Fruit fly (Drosophila melanogaster) whole organism, embryonic: ENCODE measurements around the gene mEFTs.

Experiments used
- C15 ChIP-seq: fragments of 200-800 bp; sonication (Bioruptor generic); IDR thresholded peaks from 3 replicates; pipeline ENCODE4 v1.3.6; 2022; ENCODE audit warnings: missing biosample characterization, missing genetic modification characterization
- CG10366 ChIP-seq: fragments of 200-800 bp; sonication (Bioruptor generic); IDR thresholded peaks from 2 replicates; pipeline ENCODE4 v1.3.6; 2022; ENCODE audit warnings: missing biosample characterization, missing genetic modification characterization
- CG11085 ChIP-seq: fragments of 200-800 bp; sonication (Bioruptor generic); IDR thresholded peaks from 2 replicates; pipeline ENCODE4 v1.3.6; 2022; ENCODE audit warnings: missing biosample characterization, missing genetic modification characterization
- CG11504 ChIP-seq: fragments of 200-800 bp; sonication (Bioruptor generic); optimal IDR thresholded peaks from 3 replicates; lab custom pipeline; 2019; ENCODE audit warnings: missing biosample characterization, mild to moderate bottlenecking, missing genetic modification characterization, moderate library complexity
- CG1233 ChIP-seq: fragments of 200-800 bp; sonication (Bioruptor generic); optimal IDR thresholded peaks from 4 replicates; lab custom pipeline; 2018; ENCODE audit warnings: missing biosample characterization, mild to moderate bottlenecking, missing genetic modification characterization
- CG12659 ChIP-seq: fragments of 200-800 bp; sonication (Bioruptor generic); optimal IDR thresholded peaks from 3 replicates; lab custom pipeline; 2017; ENCODE audit warnings: mild to moderate bottlenecking, missing biosample characterization, missing genetic modification reagents, missing genetic modification characterization
- CG12942 ChIP-seq: fragments of 200-800 bp; sonication (Bioruptor generic); optimal IDR thresholded peaks from 3 replicates; lab custom pipeline; 2016; ENCODE audit warnings: missing biosample characterization, missing genetic modification characterization
- CG1529 ChIP-seq: fragments of 200-800 bp; sonication (Bioruptor generic); optimal IDR thresholded peaks from 3 replicates; lab custom pipeline; 2018; ENCODE audit warnings: missing biosample characterization, missing genetic modification characterization
- CG16863 ChIP-seq: fragments of 200-800 bp; sonication (Bioruptor generic); optimal IDR thresholded peaks from 3 replicates; lab custom pipeline; 2016; ENCODE audit warnings: missing biosample characterization, missing genetic modification characterization
- CG2712 ChIP-seq: fragments of 200-800 bp; optimal IDR thresholded peaks from 3 replicates; lab custom pipeline; 2019; ENCODE audit warnings: missing biosample characterization, mild to moderate bottlenecking, missing genetic modification characterization, moderate library complexity
- CG2875 ChIP-seq: fragments of 200-800 bp; sonication (Bioruptor generic); optimal IDR thresholded peaks from 2 replicates; lab custom pipeline; 2017; ENCODE audit warnings: missing biosample characterization, mild to moderate bottlenecking, missing genetic modification characterization, missing genetic modification reagents
- CG31441 ChIP-seq: fragments of 200-800 bp; sonication (Bioruptor generic); IDR thresholded peaks from 2 replicates; pipeline ENCODE4 v1.3.6; 2022; ENCODE audit warnings: missing biosample characterization, missing genetic modification characterization
- CG33213 ChIP-seq: fragments of 200-800 bp; sonication (Bioruptor generic); optimal IDR thresholded peaks from 3 replicates; lab custom pipeline; 2016; ENCODE audit warnings: missing biosample characterization, missing genetic modification characterization
- CG42726 ChIP-seq: fragments of 200-800 bp; sonication (Bioruptor generic); IDR thresholded peaks from 2 replicates; pipeline ENCODE4 v1.3.6; 2022; ENCODE audit warnings: missing biosample characterization, missing genetic modification characterization; ENCODE audit not compliant: partially characterized antibody
- CG43689 ChIP-seq: fragments of 200-800 bp; sonication (Bioruptor generic); IDR thresholded peaks from 2 replicates; pipeline ENCODE4 v1.3.6; 2022; ENCODE audit warnings: missing biosample characterization, missing genetic modification characterization
- CG6765 ChIP-seq: fragments of 200-800 bp; sonication (Bioruptor generic); optimal IDR thresholded peaks from 3 replicates; lab custom pipeline; 2017; ENCODE audit warnings: missing biosample characterization, mild to moderate bottlenecking, missing genetic modification characterization
- CG9797 ChIP-seq: fragments of 200-800 bp; sonication (Bioruptor generic); optimal IDR thresholded peaks from 3 replicates; lab custom pipeline; 2018; ENCODE audit warnings: missing biosample characterization, mild to moderate bottlenecking, missing genetic modification characterization
- E2f1 ChIP-seq: fragments of 200-800 bp; sonication (Bioruptor generic); IDR thresholded peaks from 2 replicates; pipeline ENCODE4 v1.3.6; 2022; ENCODE audit warnings: missing biosample characterization, missing genetic modification characterization
- Gsc ChIP-seq: fragments of 200-800 bp; sonication (Bioruptor generic); IDR thresholded peaks from 2 replicates; pipeline ENCODE4 v1.3.6; 2022; ENCODE audit warnings: missing biosample characterization, missing genetic modification characterization
- Hr78 ChIP-seq, 2 experiments: fragments of 200-800 bp in 1 of 2; fragments of >200 bp in 1 of 2; sonication (Bioruptor generic) in 1 of 2; optimal IDR thresholded peaks; 2 replicates each; lab custom pipeline; 2017 to 2019; ENCODE audit warnings: missing biosample characterization in 2 of 2, missing genetic modification characterization in 2 of 2, mild to moderate bottlenecking in 1 of 2, moderate library complexity in 1 of 2
- Meics ChIP-seq: fragments of 200-800 bp; sonication (Bioruptor generic); optimal IDR thresholded peaks from 2 replicates; lab custom pipeline; 2017; ENCODE audit warnings: missing biosample characterization, mild to moderate bottlenecking, missing genetic modification characterization
- Oaz ChIP-seq: fragments of 200-800 bp; sonication (Bioruptor generic); IDR thresholded peaks from 2 replicates; pipeline ENCODE4 v1.3.6; 2022; ENCODE audit warnings: missing biosample characterization, missing genetic modification characterization
- Oli ChIP-seq: fragments of 200-800 bp; sonication (Bioruptor generic); optimal IDR thresholded peaks from 2 replicates; lab custom pipeline; 2018; ENCODE audit warnings: missing biosample characterization, mild to moderate bottlenecking, missing genetic modification characterization, moderate library complexity
- Optix ChIP-seq: fragments of 200-800 bp; sonication (Bioruptor generic); IDR thresholded peaks from 3 replicates; pipeline ENCODE4 v1.3.6; 2022; ENCODE audit warnings: missing biosample characterization, missing genetic modification characterization
- PHDP ChIP-seq: fragments of 200-800 bp; sonication (Bioruptor generic); optimal IDR thresholded peaks from 3 replicates; lab custom pipeline; 2018; ENCODE audit warnings: missing biosample characterization, mild to moderate bottlenecking, missing genetic modification characterization, moderate library complexity
- Ptx1 ChIP-seq: fragments of 200-800 bp; sonication (Bioruptor generic); IDR thresholded peaks from 2 replicates; pipeline ENCODE4 v1.3.6; 2022; ENCODE audit warnings: missing biosample characterization, missing genetic modification characterization
- Side ChIP-seq: fragments of 200-800 bp; sonication (Bioruptor generic); optimal IDR thresholded peaks from 2 replicates; lab custom pipeline; 2016; ENCODE audit warnings: missing biosample characterization, missing genetic modification characterization
- Six4 ChIP-seq: fragments of 200-800 bp; sonication (Bioruptor generic); optimal IDR thresholded peaks from 2 replicates; lab custom pipeline; 2016; ENCODE audit warnings: missing biosample characterization, missing genetic modification characterization
- Sry-β ChIP-seq: fragments of 200-800 bp; sonication (Bioruptor generic); optimal IDR thresholded peaks from 2 replicates; lab custom pipeline; 2018; ENCODE audit warnings: missing biosample characterization, mild to moderate bottlenecking, missing genetic modification characterization, moderate library complexity
- ab ChIP-seq: fragments of 200-800 bp; sonication (Bioruptor generic); optimal IDR thresholded peaks from 2 replicates; lab custom pipeline; 2016; ENCODE audit warnings: missing biosample characterization, missing genetic modification characterization
- ara ChIP-seq: fragments of 200-800 bp; sonication (Bioruptor generic); IDR thresholded peaks from 2 replicates; pipeline ENCODE4 v1.3.6; 2022; ENCODE audit warnings: missing biosample characterization, missing genetic modification characterization
- cato ChIP-seq: fragments of 200-800 bp; sonication (Bioruptor generic); optimal IDR thresholded peaks from 2 replicates; lab custom pipeline; 2016; ENCODE audit warnings: missing biosample characterization, missing genetic modification characterization, borderline replicate concordance
- cg ChIP-seq: fragments of 200-800 bp; sonication (Bioruptor generic); optimal IDR thresholded peaks from 3 replicates; lab custom pipeline; 2019; ENCODE audit warnings: missing biosample characterization, mild to moderate bottlenecking, missing genetic modification characterization, moderate library complexity
- crol ChIP-seq: fragments of 200-800 bp; sonication (Bioruptor generic); IDR thresholded peaks from 2 replicates; pipeline ENCODE4 v1.3.6; 2022; ENCODE audit warnings: missing biosample characterization, missing genetic modification characterization
- crp ChIP-seq, 2 experiments: fragments of 200-800 bp; sonication (Bioruptor generic); optimal IDR thresholded peaks; 2 replicates in 1 of 2; 3 replicates in 1 of 2; lab custom pipeline; 2017; ENCODE audit warnings: missing biosample characterization in 2 of 2, missing genetic modification characterization in 2 of 2, mild to moderate bottlenecking in 1 of 2, moderate library complexity in 1 of 2
- eyg ChIP-seq: fragments of 200-800 bp; sonication (Bioruptor generic); optimal IDR thresholded peaks from 3 replicates; lab custom pipeline; 2016; ENCODE audit warnings: missing biosample characterization, missing genetic modification characterization
- fru ChIP-seq: fragments of >200 bp; optimal IDR thresholded peaks from 2 replicates; lab custom pipeline; 2017
- kay ChIP-seq: fragments of 200-800 bp; sonication (Bioruptor generic); optimal IDR thresholded peaks from 2 replicates; lab custom pipeline; 2016; ENCODE audit warnings: missing biosample characterization, missing genetic modification characterization
- ken ChIP-seq: fragments of 200-800 bp; sonication (Bioruptor generic); IDR thresholded peaks from 3 replicates; pipeline ENCODE4 v1.3.6; 2022; ENCODE audit warnings: missing biosample characterization, missing genetic modification characterization
- lov ChIP-seq, 2 experiments: fragments of 200-800 bp in 1 of 2; fragments of >200 bp in 1 of 2; sonication (Bioruptor generic) in 1 of 2; IDR thresholded peaks in 1 of 2; optimal IDR thresholded peaks in 1 of 2; 2 replicates in 1 of 2; 3 replicates in 1 of 2; pipeline versions ENCODE4 v1.3.6 to Lab custom; 2017 to 2022; ENCODE audit warnings: missing biosample characterization in 1 of 2, missing genetic modification characterization in 1 of 2
- mam ChIP-seq: fragments of 200-800 bp; sonication (Bioruptor generic); optimal IDR thresholded peaks from 3 replicates; lab custom pipeline; 2016; ENCODE audit warnings: missing biosample characterization, missing genetic modification characterization
- nerfin-1 ChIP-seq: fragments of 200-800 bp; sonication (Bioruptor generic); optimal IDR thresholded peaks from 3 replicates; lab custom pipeline; 2019; ENCODE audit warnings: missing biosample characterization, mild to moderate bottlenecking, missing genetic modification characterization, moderate library complexity
- schlank ChIP-seq: fragments of 200-800 bp; sonication (Bioruptor generic); optimal IDR thresholded peaks from 2 replicates; lab custom pipeline; 2018; ENCODE audit warnings: missing biosample characterization, mild to moderate bottlenecking, missing genetic modification characterization
- slou ChIP-seq: fragments of 200-800 bp; sonication (Bioruptor generic); optimal IDR thresholded peaks from 3 replicates; lab custom pipeline; 2016; ENCODE audit warnings: missing biosample characterization, missing genetic modification characterization
- so ChIP-seq: fragments of 200-800 bp; sonication (Bioruptor generic); IDR thresholded peaks from 3 replicates; pipeline ENCODE4 v1.3.6; 2022; ENCODE audit warnings: missing biosample characterization, missing genetic modification characterization
- sob ChIP-seq: fragments of 200-800 bp; sonication (Bioruptor generic); IDR thresholded peaks from 2 replicates; pipeline ENCODE4 v1.3.6; 2022; ENCODE audit warnings: missing biosample characterization, missing genetic modification characterization
- sqz ChIP-seq: fragments of 200-800 bp; sonication (Bioruptor generic); optimal IDR thresholded peaks from 3 replicates; lab custom pipeline; 2018; ENCODE audit warnings: missing biosample characterization, mild to moderate bottlenecking, missing genetic modification characterization
- tll ChIP-seq, 2 experiments: fragments of 200-800 bp in 1 of 2; fragments of >200 bp in 1 of 2; sonication (Bioruptor generic) in 1 of 2; optimal IDR thresholded peaks; 2 replicates each; lab custom pipeline; 2017 to 2019; ENCODE audit warnings: missing biosample characterization in 2 of 2, missing genetic modification characterization in 2 of 2, mild to moderate bottlenecking in 1 of 2, moderate library complexity in 1 of 2
- z ChIP-seq: fragments of 200-800 bp; sonication (Bioruptor generic); IDR thresholded peaks from 3 replicates; pipeline ENCODE4 v1.3.6; 2022; ENCODE audit warnings: missing biosample characterization, missing genetic modification characterization

The mEFTs gene

DNA sequence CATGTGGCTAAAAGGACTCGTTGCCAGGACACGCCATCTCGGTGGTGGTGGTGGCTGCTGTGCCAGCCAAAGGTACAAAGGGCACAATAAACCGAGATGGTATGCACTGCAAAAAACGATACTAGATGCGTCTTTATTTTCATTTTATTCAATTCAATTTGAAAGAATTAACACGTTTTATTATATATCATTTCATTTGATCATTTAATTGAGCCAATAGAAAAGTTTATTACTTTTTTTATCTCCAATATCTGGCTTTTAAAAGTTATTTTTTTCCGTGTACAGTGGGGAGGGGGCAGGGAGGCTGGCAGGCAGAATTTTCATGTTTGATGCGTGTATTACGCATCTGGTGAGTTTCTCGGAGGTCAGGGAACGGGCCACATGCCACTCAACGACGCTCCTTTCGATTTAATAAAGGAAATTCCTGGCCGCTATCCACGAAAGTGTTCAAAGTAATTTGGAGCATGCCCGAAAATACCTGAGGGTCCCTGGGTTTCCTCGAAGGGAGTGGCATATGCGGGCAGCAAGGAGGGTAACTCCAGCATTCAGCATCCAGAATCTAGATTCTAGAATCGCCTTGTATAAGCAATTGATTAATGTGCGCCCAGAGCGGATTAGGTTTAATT, 13.3 kb upstream of the mEFTs start (continued):
- TF ChIP-seq cg (no peak), CG12659 (GFP tag; lab: Kevin White, UChicago) (peak; percentile 86), CG1233 (peak; percentile 79), ab (GFP tag; lab: Kevin White, UChicago) (peak; percentile 56), nerfin-1 (tag; lab: Kevin White, UChicago) (peak; percentile 87), PHDP (tag; lab: Kevin White, UChicago) (peak; percentile 88), Sry-β (GFP tag; lab: Kevin White, UChicago) (peak; percentile 39), crol (GFP tag; lab: Robert Waterston, UW) (0 out of 2 replicates have a peak, but pooled peaks have one; percentile 33), Side (GFP tag; lab: Kevin White, UChicago) (peak; percentile 71), Oli (tag; lab: Kevin White, UChicago) (peak; percentile 88), CG12942 (peak; percentile 75), tll (GFP tag; optimal IDR thresholded peaks at IDR 0.05; lab: Kevin White, UChicago) (peak in 1 of 2 experiments; percentile 45), Ptx1 (GFP tag; lab: Robert Waterston, UW) (peak; percentile 83), eyg (GFP tag; lab: Kevin White, UChicago) (peak; percentile 20), CG6765 (GFP tag; lab: Kevin White, UChicago) (peak; percentile 84), Optix (peak; percentile 27; the same call in 1 of the 3 replicates), CG33213 (peak; percentile 61), Meics (GFP tag; lab: Kevin White, UChicago) (peak; percentile 86), CG10366 (GFP tag; lab: Robert Waterston, UW) (peak; percentile 64), Hr78 (GFP tag; optimal IDR thresholded peaks at IDR 0.05; lab: Kevin White, UChicago) (peak in 1 of 2 experiments; percentile 62), z (0 out of 3 replicates have a peak, but pooled peaks have one; percentile 42), CG43689 (peak; percentile 38; the same call in 1 of the 2 replicates), CG11504 (tag; lab: Kevin White, UChicago) (peak; percentile 92), slou (GFP tag; lab: Kevin White, UChicago) (peak; percentile 85), C15 (GFP tag; lab: Robert Waterston, UW) (no peak), ken (GFP tag; lab: Robert Waterston, UW) (peak; percentile 80), ara (GFP tag; lab: Robert Waterston, UW) (peak; percentile 88), Six4 (peak; percentile 76), CG2712 (peak; percentile 96), CG9797 (peak; percentile 12), crp (GFP tag; optimal IDR thresholded peaks at IDR 0.05; lab: Kevin White, UChicago) (peak in 1 of 2 experiments; percentile 36), so (peak; percentile 85), CG31441 (peak; percentile 92), lov (optimal IDR thresholded peaks at IDR 0.05; lab: Kevin White, UChicago) (no peak), lov (GFP tag; IDR thresholded peaks at IDR 0.05; lab: Robert Waterston, UW) (peak; percentile 85; the same call in 2 of the 3 replicates), CG2875 (peak; percentile 87), sqz (GFP tag; lab: Kevin White, UChicago) (peak; percentile 86), mam (GFP tag; lab: Kevin White, UChicago) (peak; percentile 67), Oaz (GFP tag; lab: Robert Waterston, UW) (peak; percentile 54; the same call in 1 of the 2 replicates), fru (lab: Kevin White, UChicago) (no peak), Gsc (GFP tag; lab: Robert Waterston, UW) (peak; percentile 69), kay (GFP tag; lab: Kevin White, UChicago) (no peak), E2f1 (peak; percentile 79), cato (peak; percentile 59), CG1529 (GFP tag; lab: Kevin White, UChicago) (peak; percentile 79), CG42726 (GFP tag; lab: Robert Waterston, UW) (no peak), CG16863 (GFP tag; lab: Kevin White, UChicago) (peak; percentile 79), schlank (tag; lab: Kevin White, UChicago) (peak; percentile 68), sob (GFP tag; lab: Robert Waterston, UW) (peak; percentile 84), CG11085 (GFP tag; lab: Robert Waterston, UW) (peak; percentile 75)
